Fruit fly (Drosophila melanogaster) whole organism, prepupa: ENCODE measurements around the gene CG43098.

Experiments used
- Blimp-1 ChIP-seq: fragments of 200-800 bp; sonication (Bioruptor generic); optimal IDR thresholded peaks from 3 replicates; lab custom pipeline; 2017; ENCODE audit warnings: missing biosample characterization, missing genetic modification characterization, mild to moderate bottlenecking, moderate library complexity, missing genetic modification reagents
- CG10631 ChIP-seq: fragments of 200-800 bp; sonication (Bioruptor generic); optimal IDR thresholded peaks from 2 replicates; lab custom pipeline; 2016; ENCODE audit warnings: missing biosample characterization, missing genetic modification characterization
- CG10669 ChIP-seq: fragments of 200-800 bp; sonication (Bioruptor generic); optimal IDR thresholded peaks from 3 replicates; lab custom pipeline; 2018; ENCODE audit warnings: missing biosample characterization, mild to moderate bottlenecking, missing genetic modification characterization, moderate library complexity
- CG11294 ChIP-seq: fragments of 200-800 bp; sonication (Bioruptor generic); IDR thresholded peaks from 2 replicates; pipeline ENCODE4 v1.3.6; 2022; ENCODE audit warnings: missing biosample characterization, missing genetic modification characterization
- CG11762 ChIP-seq: fragments of 200-800 bp; sonication (Bioruptor generic); optimal IDR thresholded peaks from 3 replicates; lab custom pipeline; 2016; ENCODE audit warnings: missing biosample characterization, missing genetic modification characterization; ENCODE audit not compliant: insufficient read depth
- CG11902 ChIP-seq: fragments of 200-800 bp; sonication (Bioruptor generic); optimal IDR thresholded peaks from 3 replicates; lab custom pipeline; 2016; ENCODE audit warnings: missing biosample characterization, missing genetic modification characterization
- CG1621 ChIP-seq: fragments of 200-800 bp; sonication (Bioruptor generic); optimal IDR thresholded peaks from 3 replicates; lab custom pipeline; 2018; ENCODE audit warnings: missing biosample characterization, mild to moderate bottlenecking, missing genetic modification characterization
- CG31627 ChIP-seq: fragments of 200-800 bp; sonication (Bioruptor generic); optimal IDR thresholded peaks from 3 replicates; lab custom pipeline; 2016; ENCODE audit warnings: missing biosample characterization, missing genetic modification characterization
- CG32006 ChIP-seq: fragments of 200-800 bp; sonication (Bioruptor generic); optimal IDR thresholded peaks from 3 replicates; lab custom pipeline; 2017; ENCODE audit warnings: missing biosample characterization, mild to moderate bottlenecking, missing genetic modification characterization
- CG34406 ChIP-seq: fragments of 200-800 bp; sonication (Bioruptor generic); optimal IDR thresholded peaks from 3 replicates; lab custom pipeline; 2016; ENCODE audit warnings: missing biosample characterization, missing genetic modification characterization
- CG3919 ChIP-seq: fragments of 200-800 bp; sonication (Bioruptor generic); optimal IDR thresholded peaks from 3 replicates; lab custom pipeline; 2016; ENCODE audit warnings: missing biosample characterization, missing genetic modification characterization
- CG6163 ChIP-seq: fragments of 200-800 bp; sonication (Bioruptor generic); IDR thresholded peaks from 3 replicates; pipeline ENCODE4 v1.3.6; 2022; ENCODE audit warnings: missing biosample characterization, missing genetic modification characterization
- CG6276 ChIP-seq: fragments of 200-800 bp; sonication (Bioruptor generic); optimal IDR thresholded peaks from 2 replicates; lab custom pipeline; 2017; ENCODE audit warnings: missing biosample characterization, mild to moderate bottlenecking, missing genetic modification characterization
- CG6792 ChIP-seq: fragments of 200-800 bp; sonication (Bioruptor generic); optimal IDR thresholded peaks from 3 replicates; lab custom pipeline; 2016; ENCODE audit warnings: missing biosample characterization, missing genetic modification characterization
- CG6854 ChIP-seq: fragments of 200-800 bp; sonication (Bioruptor generic); optimal IDR thresholded peaks from 2 replicates; lab custom pipeline; 2017; ENCODE audit warnings: missing biosample characterization, mild to moderate bottlenecking, missing genetic modification characterization
- CG7368 ChIP-seq: fragments of 200-800 bp; sonication (Bioruptor generic); optimal IDR thresholded peaks from 3 replicates; lab custom pipeline; 2016; ENCODE audit warnings: missing biosample characterization, missing genetic modification characterization
- CG8119 ChIP-seq: fragments of 200-800 bp; sonication (Bioruptor generic); IDR thresholded peaks from 3 replicates; pipeline ENCODE4 v1.3.6; 2022; ENCODE audit warnings: missing biosample characterization, missing genetic modification characterization
- CG8319 ChIP-seq: fragments of 200-800 bp; sonication (Bioruptor generic); optimal IDR thresholded peaks from 3 replicates; lab custom pipeline; 2016; ENCODE audit warnings: missing biosample characterization, missing genetic modification characterization
- CG8632 ChIP-seq: fragments of 200-800 bp; sonication (Bioruptor generic); optimal IDR thresholded peaks from 3 replicates; lab custom pipeline; 2016; ENCODE audit warnings: missing biosample characterization, missing genetic modification characterization
- CG9139 ChIP-seq: fragments of 200-800 bp; sonication (Bioruptor generic); optimal IDR thresholded peaks from 3 replicates; lab custom pipeline; 2017; ENCODE audit warnings: missing biosample characterization, mild to moderate bottlenecking, missing genetic modification characterization
- Eip75B ChIP-seq: fragments of 200-800 bp; sonication (Bioruptor generic); optimal IDR thresholded peaks from 3 replicates; lab custom pipeline; 2016; ENCODE audit warnings: missing biosample characterization, missing genetic modification characterization
- Eip78C ChIP-seq: fragments of 200-800 bp; sonication (Bioruptor generic); peaks from one replicate; lab custom pipeline; 2016; ENCODE audit warnings: missing biosample characterization, missing genetic modification characterization
- Eip93F ChIP-seq: fragments of 200-800 bp; sonication (Bioruptor generic); optimal IDR thresholded peaks from 2 replicates; lab custom pipeline; 2016; ENCODE audit warnings: missing biosample characterization, mild to moderate bottlenecking, missing genetic modification characterization
- Ets21C ChIP-seq: fragments of 200-800 bp; sonication (Bioruptor generic); optimal IDR thresholded peaks from 3 replicates; lab custom pipeline; 2016; ENCODE audit warnings: missing biosample characterization, missing genetic modification characterization
- Ets96B ChIP-seq: fragments of 200-800 bp; optimal IDR thresholded peaks from 2 replicates; lab custom pipeline; 2019; ENCODE audit warnings: missing biosample characterization, mild to moderate bottlenecking, missing genetic modification characterization, moderate library complexity
- Gug ChIP-seq: fragments of 200-800 bp; sonication (Bioruptor generic); IDR thresholded peaks from 2 replicates; pipeline ENCODE4 v1.3.6; 2022; ENCODE audit warnings: missing biosample characterization, missing genetic modification characterization
- Hr38 ChIP-seq: sonication (Bioruptor generic); optimal IDR thresholded peaks from 2 replicates; lab custom pipeline; 2016; ENCODE audit warnings: missing biosample characterization, missing genetic modification characterization
- Hr39 ChIP-seq: fragments of 200-800 bp; sonication (Bioruptor generic); optimal IDR thresholded peaks from 2 replicates; lab custom pipeline; 2016; ENCODE audit warnings: missing biosample characterization, missing genetic modification characterization
- Hr4 ChIP-seq: fragments of 200-800 bp; sonication (Bioruptor generic); optimal IDR thresholded peaks from 3 replicates; lab custom pipeline; 2016; ENCODE audit warnings: missing biosample characterization, missing genetic modification characterization
- Lpt ChIP-seq: fragments of 200-800 bp; sonication (Bioruptor generic); optimal IDR thresholded peaks from 3 replicates; lab custom pipeline; 2016; ENCODE audit warnings: missing biosample characterization, missing genetic modification characterization
- Met ChIP-seq: fragments of 200-800 bp; sonication (Bioruptor generic); optimal IDR thresholded peaks from 3 replicates; lab custom pipeline; 2016; ENCODE audit warnings: missing biosample characterization, missing genetic modification characterization
- OdsH ChIP-seq: fragments of 200-800 bp; sonication (Bioruptor generic); optimal IDR thresholded peaks from 3 replicates; lab custom pipeline; 2016; ENCODE audit warnings: missing biosample characterization, missing genetic modification characterization
- Smox ChIP-seq: fragments of 200-800 bp; sonication (Bioruptor generic); optimal IDR thresholded peaks from 3 replicates; lab custom pipeline; 2016; ENCODE audit warnings: missing biosample characterization, missing genetic modification characterization
- Sox102F ChIP-seq: fragments of 200-800 bp; sonication (Bioruptor generic); optimal IDR thresholded peaks from 2 replicates; lab custom pipeline; 2016; ENCODE audit warnings: missing biosample characterization, mild to moderate bottlenecking, missing genetic modification characterization
- Sox14 ChIP-seq: fragments of 200-800 bp; sonication (Bioruptor generic); optimal IDR thresholded peaks from 3 replicates; lab custom pipeline; 2016; ENCODE audit warnings: missing biosample characterization, missing genetic modification characterization
- Sox15 ChIP-seq: fragments of 200-800 bp; sonication (Bioruptor generic); optimal IDR thresholded peaks from 3 replicates; lab custom pipeline; 2016; ENCODE audit warnings: missing biosample characterization, missing genetic modification characterization
- achi ChIP-seq: fragments of 200-800 bp; sonication (Bioruptor generic); optimal IDR thresholded peaks from 3 replicates; lab custom pipeline; 2016; ENCODE audit warnings: missing biosample characterization, missing genetic modification characterization
- acj6 ChIP-seq: fragments of 200-800 bp; sonication (Bioruptor generic); optimal IDR thresholded peaks from 3 replicates; lab custom pipeline; 2016; ENCODE audit warnings: missing biosample characterization, missing genetic modification characterization
- dac ChIP-seq: fragments of 200-800 bp; sonication (Bioruptor generic); optimal IDR thresholded peaks from 2 replicates; lab custom pipeline; 2017; ENCODE audit warnings: missing biosample characterization, mild to moderate bottlenecking, missing genetic modification characterization
- dsx ChIP-seq: fragments of 200-800 bp; optimal IDR thresholded peaks from 3 replicates; lab custom pipeline; 2019; ENCODE audit warnings: missing biosample characterization, mild to moderate bottlenecking, missing genetic modification characterization, moderate library complexity; ENCODE audit not compliant: poor library complexity, severe bottlenecking
- eg ChIP-seq: fragments of 200-800 bp; sonication (Bioruptor generic); IDR thresholded peaks from 3 replicates; pipeline ENCODE4 v1.3.6; 2022; ENCODE audit warnings: missing biosample characterization, missing genetic modification characterization
- esn ChIP-seq: fragments of 200-800 bp; sonication (Bioruptor generic); optimal IDR thresholded peaks from 2 replicates; lab custom pipeline; 2016; ENCODE audit warnings: missing biosample characterization, mild to moderate bottlenecking, missing genetic modification characterization, moderate library complexity
- lz ChIP-seq: fragments of 200-800 bp; sonication (Bioruptor generic); optimal IDR thresholded peaks from 3 replicates; lab custom pipeline; 2016; ENCODE audit warnings: missing biosample characterization, missing genetic modification characterization
- net ChIP-seq: fragments of 200-800 bp; sonication (Bioruptor generic); optimal IDR thresholded peaks from 3 replicates; lab custom pipeline; 2016; ENCODE audit warnings: missing biosample characterization, missing genetic modification characterization
- pdm3 ChIP-seq: fragments of 200-800 bp; sonication (Bioruptor generic); optimal IDR thresholded peaks from 3 replicates; lab custom pipeline; 2016; ENCODE audit warnings: missing biosample characterization, missing genetic modification characterization
- salr ChIP-seq, 2 experiments: fragments of 200-800 bp; sonication (Bioruptor generic); optimal IDR thresholded peaks; 3 replicates each; lab custom pipeline; 2016 to 2018; ENCODE audit warnings: missing biosample characterization in 2 of 2, missing genetic modification characterization in 2 of 2, mild to moderate bottlenecking in 1 of 2
- spab ChIP-seq: fragments of 200-800 bp; sonication (Bioruptor generic); optimal IDR thresholded peaks from 2 replicates; lab custom pipeline; 2017; ENCODE audit warnings: missing biosample characterization, mild to moderate bottlenecking, missing genetic modification characterization, missing genetic modification reagents
- ss ChIP-seq, 2 experiments: fragments of 200-800 bp; sonication (Bioruptor generic); optimal IDR thresholded peaks; 2 replicates in 1 of 2; 3 replicates in 1 of 2; lab custom pipeline; 2017 to 2018; ENCODE audit warnings: mild to moderate bottlenecking in 2 of 2, missing biosample characterization in 2 of 2, missing genetic modification characterization in 2 of 2, moderate library complexity in 1 of 2
- svp ChIP-seq: fragments of 200-800 bp; sonication (Bioruptor generic); peaks from one replicate; lab custom pipeline; 2016; ENCODE audit warnings: missing biosample characterization, missing genetic modification characterization
- vri ChIP-seq: fragments of 200-800 bp; sonication (Bioruptor generic); optimal IDR thresholded peaks from 3 replicates; lab custom pipeline; 2016; ENCODE audit warnings: missing biosample characterization, mild to moderate bottlenecking, missing genetic modification characterization

Gene CG43098

dm6 chr3L:3665288-3666210 is 6.7 kb downstream of the CG43098 start:
- TF ChIP-seq Sox15 (GFP tag; lab: Kevin White, UChicago): peak; percentile 37
- peak; percentile 55 for TF ChIP-seq acj6
- peak; percentile 60 for TF ChIP-seq pdm3 (GFP tag; lab: Kevin White, UChicago)
- peak; percentile 37 for TF ChIP-seq Ets21C (GFP tag; lab: Kevin White, UChicago)
- TF ChIP-seq Hr39 (GFP tag; lab: Kevin White, UChicago): peak; percentile 76
- TF ChIP-seq Gug (GFP tag; lab: Robert Waterston, UW): no peak
- TF ChIP-seq spab (GFP tag; lab: Kevin White, UChicago): no peak
- no peak for TF ChIP-seq eg (GFP tag; lab: Robert Waterston, UW)
- no peak for TF ChIP-seq CG8319 (GFP tag; lab: Kevin White, UChicago)
- no peak for TF ChIP-seq Hr4 (GFP tag; lab: Kevin White, UChicago)
- TF ChIP-seq Lpt (GFP tag; lab: Kevin White, UChicago): no peak
- peak; percentile 68 for TF ChIP-seq CG31627 (GFP tag; lab: Kevin White, UChicago)
- TF ChIP-seq Ets96B (tag; lab: Kevin White, UChicago): no peak
- peak; percentile 18; the same call in 1 of the 3 replicates for TF ChIP-seq CG8119 (GFP tag; lab: Robert Waterston, UW)
- TF ChIP-seq CG1621 (tag; lab: Kevin White, UChicago): no peak
- no peak for TF ChIP-seq Eip93F (GFP tag; lab: Kevin White, UChicago)
- TF ChIP-seq CG11294 (GFP tag; lab: Robert Waterston, UW): no peak
- peak; percentile 56 for TF ChIP-seq CG8632
- no peak for TF ChIP-seq salr (GFP tag; optimal IDR thresholded peaks at IDR 0.05; lab: Kevin White, UChicago)
- TF ChIP-seq CG3919: no peak
- no peak for TF ChIP-seq dac (GFP tag; lab: Kevin White, UChicago)
- no peak for TF ChIP-seq CG11902
- peak; percentile 55 for TF ChIP-seq esn (GFP tag; lab: Kevin White, UChicago)
- no peak for TF ChIP-seq CG9139 (GFP tag; lab: Kevin White, UChicago)
- TF ChIP-seq Eip78C (GFP tag; lab: Kevin White, UChicago): peak; percentile 89
- peak; percentile 12 for TF ChIP-seq vri (GFP tag; lab: Kevin White, UChicago)
- no peak for TF ChIP-seq Blimp-1 (GFP tag; lab: Kevin White, UChicago)
- peak; percentile 60 for TF ChIP-seq CG34406 (GFP tag; lab: Kevin White, UChicago)
- peak; percentile 35 for TF ChIP-seq lz (GFP tag; lab: Kevin White, UChicago)
- peak; percentile 35 for TF ChIP-seq net (GFP tag; lab: Kevin White, UChicago)
- peak; percentile 31; the same call in 2 of the 3 replicates for TF ChIP-seq CG6163 (GFP tag; lab: Robert Waterston, UW)
- TF ChIP-seq CG11762 (GFP tag; lab: Kevin White, UChicago): no peak
- peak; percentile 36 for TF ChIP-seq Sox14 (GFP tag; lab: Kevin White, UChicago)
- no peak for TF ChIP-seq CG10631
- peak; percentile 89 for TF ChIP-seq svp (GFP tag; lab: Kevin White, UChicago)
- TF ChIP-seq CG10669: no peak
- TF ChIP-seq Hr38 (GFP tag; lab: Kevin White, UChicago): no peak
- peak; percentile 61 for TF ChIP-seq Sox102F (GFP tag; lab: Kevin White, UChicago)
- TF ChIP-seq Smox (GFP tag; lab: Kevin White, UChicago): peak; percentile 54
- TF ChIP-seq CG32006 (GFP tag; lab: Kevin White, UChicago): peak; percentile 4
- no peak for TF ChIP-seq CG6854 (GFP tag; lab: Kevin White, UChicago)
- TF ChIP-seq ss (GFP tag; optimal IDR thresholded peaks at IDR 0.05; lab: Kevin White, UChicago): no peak
- TF ChIP-seq CG6792 (GFP tag; lab: Kevin White, UChicago): peak; percentile 39
- TF ChIP-seq OdsH (GFP tag; lab: Kevin White, UChicago): peak; percentile 57
- TF ChIP-seq CG6276: no peak
- TF ChIP-seq Eip75B: no peak
- TF ChIP-seq dsx (GFP tag; lab: Kevin White, UChicago): no peak
- peak; percentile 71 for TF ChIP-seq Met (GFP tag; lab: Kevin White, UChicago)
- peak; percentile 49 for TF ChIP-seq achi (GFP tag; lab: Kevin White, UChicago)
- no peak for TF ChIP-seq CG7368 (GFP tag; lab: Kevin White, UChicago)
